Worm (Caenorhabditis elegans): ENCODE measurements around the gene Y37E11AL.1.

Y37E11AL.1 gene

DNA sequence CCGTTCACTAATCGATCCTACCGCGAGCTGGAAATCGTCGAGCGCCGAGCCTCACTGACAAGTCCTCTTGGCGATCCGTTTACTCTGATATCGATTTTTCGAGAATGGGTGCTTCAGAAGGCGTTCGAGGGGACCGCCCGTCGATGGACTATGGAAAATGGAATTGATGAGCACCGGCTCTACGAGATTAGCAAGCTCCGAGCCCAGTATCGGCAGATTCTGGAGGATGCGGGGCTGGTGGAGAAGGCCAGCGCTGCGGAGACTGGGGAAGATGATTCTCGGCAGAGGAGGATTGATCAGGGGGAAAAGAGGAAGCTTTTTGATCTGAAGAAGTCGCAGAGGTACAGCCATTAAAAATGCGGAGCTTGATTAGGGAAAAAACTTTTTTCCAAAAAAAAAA is 22.1 kb downstream of the Y37E11AL.1 start:
- TF ChIP-seq T07F8.4 (tag; optimal IDR thresholded peaks at IDR 0.05): no peak
- peak; percentile 20; the same call in 1 of the 2 replicates for TF ChIP-seq egrh-3 (GFP tag; IDR thresholded peaks at IDR 0.05)
- TF ChIP-seq nhr-120 (GFP tag; IDR thresholded peaks at IDR 0.05): 0 out of 2 replicates have a peak, but pooled peaks have one; percentile 48
- peak; percentile 81 for TF ChIP-seq zfh-2 (GFP tag; conservative IDR thresholded peaks at IDR 0.05)

- TF ChIP-seq Y56A3A.18 (GFP tag; IDR thresholded peaks at IDR 0.05): no peak
- TF ChIP-seq ztf-25 (GFP tag; IDR thresholded peaks at IDR 0.05): no peak
- no peak for TF ChIP-seq egl-44 (GFP tag; IDR thresholded peaks at IDR 0.05)
- no peak for TF ChIP-seq ets-4 (GFP tag; optimal IDR thresholded peaks at IDR 0.05)
- no peak for TF ChIP-seq F57C9.4 (tag; optimal IDR thresholded peaks at IDR 0.05)
- TF ChIP-seq zim-3 (tag; optimal IDR thresholded peaks at IDR 0.05): no peak
- TF ChIP-seq F55B11.4 (tag; optimal IDR thresholded peaks at IDR 0.05; ENCODE audit: borderline replicate concordance, insufficient read depth): no peak
- no peak for TF ChIP-seq let-526 (GFP tag; IDR thresholded peaks at IDR 0.05)
- no peak for TF ChIP-seq Y53G8AR.9 (GFP tag; conservative IDR thresholded peaks at IDR 0.05)
- no peak for TF ChIP-seq nfya-2 (GFP tag; IDR thresholded peaks at IDR 0.05)
- no peak for TF ChIP-seq snpc-3.4 (tag; optimal IDR thresholded peaks at IDR 0.05)
- TF ChIP-seq Y67H2A.10 (GFP tag; conservative IDR thresholded peaks at IDR 0.05): no peak
- TF ChIP-seq K12H6.12 (tag; optimal IDR thresholded peaks at IDR 0.05): no peak
- TF ChIP-seq ztf-22 (GFP tag; optimal IDR thresholded peaks at IDR 0.05): no peak
- TF ChIP-seq Y79H2A.3 (GFP tag; conservative IDR thresholded peaks at IDR 0.05): no peak
- TF ChIP-seq nhr-120 (GFP tag; IDR thresholded peaks at IDR 0.05): no peak
- no peak for TF ChIP-seq ama-1 (optimal IDR thresholded peaks at IDR 0.05)
- TF ChIP-seq ama-1 (GFP tag; optimal IDR thresholded peaks at IDR 0.05): no peak
- no peak for TF ChIP-seq atf-7 (tag; optimal IDR thresholded peaks at IDR 0.05)
- no peak for TF ChIP-seq attf-6 (GFP tag; IDR thresholded peaks at IDR 0.05)
- TF ChIP-seq hlh-12 (tag; optimal IDR thresholded peaks at IDR 0.05): no peak
Measured at ce11 chrIV:3733287-3733686, 24.0 kb downstream of the Y37E11AL.1 start.

ce11 chrIV:3736244-3736643 is 26.9 kb downstream of the Y37E11AL.1 start:
- no peak for TF ChIP-seq ztf-25 (GFP tag; IDR thresholded peaks at IDR 0.05)
- TF ChIP-seq ets-4 (GFP tag; optimal IDR thresholded peaks at IDR 0.05): no peak
- no peak for TF ChIP-seq K11D2.4 (GFP tag; IDR thresholded peaks at IDR 0.05)
- no peak for TF ChIP-seq egl-18 (GFP tag; IDR thresholded peaks at IDR 0.05)
- no peak for TF ChIP-seq let-526 (GFP tag; IDR thresholded peaks at IDR 0.05)
- TF ChIP-seq K12H6.12 (tag; optimal IDR thresholded peaks at IDR 0.05): no peak
- no peak for TF ChIP-seq B0035.1 (tag; optimal IDR thresholded peaks at IDR 0.05)
- 0 out of 2 replicates have a peak, but pooled peaks have one; percentile 17 for TF ChIP-seq madf-3 (GFP tag; IDR thresholded peaks at IDR 0.05)
- no peak for TF ChIP-seq ekl-4 (GFP tag; IDR thresholded peaks at IDR 0.05)
- TF ChIP-seq him-1 (tag; optimal IDR thresholded peaks at IDR 0.05): no peak
- no peak for TF ChIP-seq tbx-9 (tag; optimal IDR thresholded peaks at IDR 0.05; ENCODE audit: borderline replicate concordance)
- peak; percentile 60; the same call in 1 of the 2 replicates for TF ChIP-seq zfh-2 (GFP tag; conservative IDR thresholded peaks at IDR 0.05)

- TF ChIP-seq sptf-2 (GFP tag; optimal IDR thresholded peaks at IDR 0.05): no peak
- TF ChIP-seq snpc-4 (GFP tag; optimal IDR thresholded peaks at IDR 0.05): no peak
- TF ChIP-seq snpc-4 (tag; optimal IDR thresholded peaks at IDR 0.05): no peak
- peak; percentile 44 for TF ChIP-seq nhr-80 (tag; optimal IDR thresholded peaks at IDR 0.05)
- TF ChIP-seq lir-1 (GFP tag; conservative IDR thresholded peaks at IDR 0.05): no peak
- TF ChIP-seq B0336.3 (GFP tag; IDR thresholded peaks at IDR 0.05): no peak
- TF ChIP-seq mcd-1 (GFP tag; IDR thresholded peaks at IDR 0.05): peak; percentile 52
- TF ChIP-seq hmg-1.2 (GFP tag; IDR thresholded peaks at IDR 0.05): peak; percentile 93
- no peak for TF ChIP-seq lin-26 (GFP tag; IDR thresholded peaks at IDR 0.05)
- TF ChIP-seq attf-5 (GFP tag; optimal IDR thresholded peaks at IDR 0.05): peak; percentile 51
- TF ChIP-seq rpc-1 (optimal IDR thresholded peaks at IDR 0.05): no peak
- no peak for TF ChIP-seq rpc-1 (tag; optimal IDR thresholded peaks at IDR 0.05)
- TF ChIP-seq lsl-1 (GFP tag; optimal IDR thresholded peaks at IDR 0.05): no peak
- no peak for TF ChIP-seq cebp-1 (GFP tag; IDR thresholded peaks at IDR 0.05)
- peak; percentile 19 for TF ChIP-seq cebp-1 (tag; optimal IDR thresholded peaks at IDR 0.05)
- TF ChIP-seq hlh-12 (tag; optimal IDR thresholded peaks at IDR 0.05): no peak
Measured at ce11 chrIV:3738655-3739403, 29.5 kb downstream of the Y37E11AL.1 start, which contains the start of gene nape-2. TSS of gene nape-2 (minus strand) at chrIV:3738925.
